Worm (Caenorhabditis elegans) whole organism, mixed stage, embryonic: Measurements from ENCODE around the gene nlp-57.

Experiments
- M03D4.4 ChIP-seq: sonication (generic microtip); optimal IDR thresholded peaks from 2 replicates; lab custom pipeline; 2017; ENCODE audit warnings: mild to moderate bottlenecking, missing genetic modification characterization, missing compliant biosample characterization
- bed-3 ChIP-seq: fragments of 200-800 bp; sonication (Bioruptor generic); optimal IDR thresholded peaks from 3 replicates; lab custom pipeline; 2018; ENCODE audit warnings: mild to moderate bottlenecking, missing genetic modification characterization, moderate library complexity, missing compliant biosample characterization
- blmp-1 ChIP-seq: fragments of 150-350 bp; optimal IDR thresholded peaks from 2 replicates; lab custom pipeline; 2014; ENCODE audit warnings: missing biosample characterization, missing genetic modification characterization
- ceh-39 ChIP-seq: fragments of 150-350 bp; optimal IDR thresholded peaks from 2 replicates; lab custom pipeline; 2014; ENCODE audit warnings: missing biosample characterization, missing genetic modification characterization
- ceh-43 ChIP-seq: fragments of 200-800 bp; sonication (Bioruptor generic); optimal IDR thresholded peaks from 2 replicates; lab custom pipeline; 2018; ENCODE audit warnings: mild to moderate bottlenecking, missing genetic modification characterization, moderate library complexity, missing compliant biosample characterization
- ceh-83 ChIP-seq: fragments of 200-800 bp; sonication (Bioruptor generic); optimal IDR thresholded peaks from 2 replicates; lab custom pipeline; 2018; ENCODE audit warnings: mild to moderate bottlenecking, missing genetic modification characterization, missing compliant biosample characterization
- cnd-1 ChIP-seq: fragments of 200-800 bp; sonication (Bioruptor generic); optimal IDR thresholded peaks from 2 replicates; lab custom pipeline; 2018; ENCODE audit warnings: mild to moderate bottlenecking, missing genetic modification characterization, missing compliant biosample characterization
- drap-1 ChIP-seq: fragments of 200-800 bp; sonication (Bioruptor generic); optimal IDR thresholded peaks from 3 replicates; lab custom pipeline; 2018; ENCODE audit warnings: mild to moderate bottlenecking, missing genetic modification characterization, missing compliant biosample characterization
- elt-1 ChIP-seq: sonication (generic microtip); optimal IDR thresholded peaks from 2 replicates; lab custom pipeline; 2017; ENCODE audit warnings: missing genetic modification characterization, mild to moderate bottlenecking, missing compliant biosample characterization, antibody characterized with exemption, moderate library complexity, borderline replicate concordance; ENCODE audit not compliant: insufficient read depth
- elt-3 ChIP-seq: fragments of 150-350 bp; optimal IDR thresholded peaks from 2 replicates; lab custom pipeline; 2014; ENCODE audit warnings: missing biosample characterization, missing genetic modification characterization
- flh-1 ChIP-seq: fragments of 200-800 bp; sonication (Bioruptor generic); optimal IDR thresholded peaks from 2 replicates; lab custom pipeline; 2018; ENCODE audit warnings: mild to moderate bottlenecking, missing genetic modification characterization, moderate library complexity, missing compliant biosample characterization
- ham-2 ChIP-seq: fragments of 200-800 bp; sonication (Bioruptor generic); optimal IDR thresholded peaks from 2 replicates; lab custom pipeline; 2018; ENCODE audit warnings: mild to moderate bottlenecking, missing genetic modification characterization, missing compliant biosample characterization
- hlh-1 ChIP-seq: fragments of 150-350 bp; optimal IDR thresholded peaks from 2 replicates; lab custom pipeline; 2014; ENCODE audit warnings: missing biosample characterization, missing genetic modification reagents, missing genetic modification characterization
- lin-13 ChIP-seq: fragments of 150-350 bp; optimal IDR thresholded peaks from 2 replicates; lab custom pipeline; 2014; ENCODE audit warnings: missing biosample characterization, missing genetic modification characterization
- lsy-2 ChIP-seq: fragments of 150-350 bp; optimal IDR thresholded peaks from 2 replicates; lab custom pipeline; 2014; ENCODE audit warnings: missing biosample characterization, missing genetic modification characterization
- mab-5 ChIP-seq: fragments of 150-350 bp; optimal IDR thresholded peaks from 2 replicates; lab custom pipeline; 2014; ENCODE audit warnings: missing biosample characterization, missing genetic modification characterization
- mep-1 ChIP-seq: fragments of 150-350 bp; optimal IDR thresholded peaks from 2 replicates; lab custom pipeline; 2017; ENCODE audit warnings: missing biosample characterization, missing genetic modification reagents, missing genetic modification characterization, inconsistent platforms
- nhr-12 ChIP-seq: fragments of 150-350 bp; optimal IDR thresholded peaks from 2 replicates; lab custom pipeline; 2014; ENCODE audit warnings: missing biosample characterization, missing genetic modification characterization
- nhr-2 ChIP-seq: fragments of 150-350 bp; optimal IDR thresholded peaks from 2 replicates; lab custom pipeline; 2014; ENCODE audit warnings: missing biosample characterization, missing genetic modification characterization
- nhr-28 ChIP-seq: fragments of 150-350 bp; optimal IDR thresholded peaks from 2 replicates; lab custom pipeline; 2014; ENCODE audit warnings: missing biosample characterization, missing genetic modification characterization
- nhr-76 ChIP-seq: sonication (generic microtip); optimal IDR thresholded peaks from 2 replicates; lab custom pipeline; 2017; ENCODE audit warnings: missing biosample characterization, missing genetic modification characterization
- pha-4 ChIP-seq: fragments of 150-350 bp; optimal IDR thresholded peaks from 2 replicates; lab custom pipeline; 2018; ENCODE audit warnings: missing biosample characterization, missing genetic modification reagents, missing genetic modification characterization
- sem-2 ChIP-seq: fragments of 200-800 bp; sonication (Bioruptor generic); optimal IDR thresholded peaks from 2 replicates; lab custom pipeline; 2018; ENCODE audit warnings: mild to moderate bottlenecking, missing genetic modification characterization, missing compliant biosample characterization
- snpc-4 ChIP-seq: fragments of 150-350 bp; optimal IDR thresholded peaks from 2 replicates; lab custom pipeline; 2014; ENCODE audit warnings: missing biosample characterization, missing genetic modification characterization
- sptf-1 ChIP-seq: sonication (generic microtip); optimal IDR thresholded peaks from 2 replicates; lab custom pipeline; 2017; ENCODE audit warnings: mild to moderate bottlenecking, missing genetic modification characterization, moderate library complexity, missing compliant biosample characterization
- unc-120 ChIP-seq: sonication (generic microtip); optimal IDR thresholded peaks from 2 replicates; lab custom pipeline; 2017; ENCODE audit warnings: missing genetic modification characterization, missing compliant biosample characterization; ENCODE audit not compliant: poor library complexity, severe bottlenecking
- unc-39 ChIP-seq: fragments of 150-350 bp; optimal IDR thresholded peaks from 2 replicates; lab custom pipeline; 2014; ENCODE audit warnings: missing biosample characterization, missing genetic modification characterization
- unc-62 ChIP-seq: fragments of 150-350 bp; optimal IDR thresholded peaks from 2 replicates; lab custom pipeline; 2014; ENCODE audit warnings: missing biosample characterization, missing genetic modification reagents, missing genetic modification characterization
- zip-8 ChIP-seq: fragments of 150-350 bp; optimal IDR thresholded peaks from 2 replicates; lab custom pipeline; 2014; ENCODE audit warnings: missing biosample characterization, missing genetic modification characterization
- ztf-11 ChIP-seq: fragments of 150-350 bp; optimal IDR thresholded peaks from 2 replicates; lab custom pipeline; 2014; ENCODE audit warnings: missing biosample characterization, missing genetic modification characterization

Gene nlp-57

ce11 chrX:11316750-11317149 is at the start of gene nlp-57:
nlp-57 (plus strand) TSS chrX:11317050.
- TF ChIP-seq mep-1 (no peak), drap-1 (GFP tag; lab: Kevin White, UChicago) (no peak)

ce11 chrX:11268970-11269369 is 47.9 kb upstream of the nlp-57 start, which contains the start of gene C03A3.3:
C03A3.3 (minus strand) TSS chrX:11269070.
- TF ChIP-seq nhr-28 (tag; lab: Kevin White, UChicago) (no peak), nhr-76 (no peak), sem-2 (no peak), cnd-1 (tag; lab: Kevin White, UChicago) (no peak), nhr-12 (tag; lab: Kevin White, UChicago) (no peak), pha-4 (tag; lab: Kevin White, UChicago) (no peak), ceh-83 (GFP tag; lab: Kevin White, UChicago) (no peak), lin-13 (tag; lab: Kevin White, UChicago) (no peak), blmp-1 (tag; lab: Kevin White, UChicago) (no peak), nhr-2 (tag; lab: Kevin White, UChicago) (no peak), ham-2 (no peak), snpc-4 (tag; lab: Kevin White, UChicago) (no peak), flh-1 (no peak), drap-1 (GFP tag; lab: Kevin White, UChicago) (no peak), mep-1 (no peak), unc-62 (GFP tag; lab: Kevin White, UChicago) (no peak), zip-8 (tag; lab: Kevin White, UChicago) (no peak), unc-120 (no peak), M03D4.4 (tag; lab: Kevin White, UChicago) (no peak)

- TF ChIP-seq elt-3 (tag; lab: Kevin White, UChicago) (no peak), bed-3 (no peak)
Measured at ce11 chrX:11270882-11271281, 46.0 kb upstream of the nlp-57 start, which contains the start of gene ifa-1. ifa-1 (plus strand) TSS chrX:11271182.

- TF ChIP-seq snpc-4 (tag; lab: Kevin White, UChicago), result no peak
- TF ChIP-seq bed-3, result no peak
- TF ChIP-seq nhr-28 (tag; lab: Kevin White, UChicago), result no peak
- TF ChIP-seq ztf-11 (tag; lab: Kevin White, UChicago), result no peak
- no peak for TF ChIP-seq ceh-83 (GFP tag; lab: Kevin White, UChicago)
- no peak for TF ChIP-seq zip-8 (tag; lab: Kevin White, UChicago)
- TF ChIP-seq unc-62 (GFP tag; lab: Kevin White, UChicago), result no peak
- no peak for TF ChIP-seq lsy-2 (tag; lab: Kevin White, UChicago)
- no peak for TF ChIP-seq mab-5 (tag; lab: Kevin White, UChicago)
Measured at ce11 chrX:11279276-11279675, 37.6 kb upstream of the nlp-57 start, which contains the start of gene F38B2.2. F38B2.2 (minus strand) TSS chrX:11279376.

ce11 chrX:11281148-11281547 is 35.7 kb upstream of the nlp-57 start, which contains the start of gene F38B2.6:
F38B2.6 (minus strand) TSS chrX:11281248.
- TF ChIP-seq unc-39, result no peak
- no peak for TF ChIP-seq cnd-1 (tag; lab: Kevin White, UChicago)
- no peak for TF ChIP-seq M03D4.4 (tag; lab: Kevin White, UChicago)
- no peak for TF ChIP-seq unc-120
- TF ChIP-seq mep-1, result no peak
- TF ChIP-seq nhr-12 (tag; lab: Kevin White, UChicago), result no peak
- no peak for TF ChIP-seq snpc-4 (tag; lab: Kevin White, UChicago)
- no peak for TF ChIP-seq ceh-43 (GFP tag; lab: Kevin White, UChicago)
- no peak for TF ChIP-seq elt-1 (tag; lab: Kevin White, UChicago)
- TF ChIP-seq lin-13 (tag; lab: Kevin White, UChicago), result no peak
- no peak for TF ChIP-seq unc-62 (GFP tag; lab: Kevin White, UChicago)

ce11 chrX:11286246-11286645 is 30.6 kb upstream of the nlp-57 start, which contains the start of gene F38B2.3:
F38B2.3 (minus strand) TSS chrX:11286346.
- TF ChIP-seq pha-4 (tag; lab: Kevin White, UChicago), result no peak
- no peak for TF ChIP-seq nhr-76
- TF ChIP-seq M03D4.4 (tag; lab: Kevin White, UChicago), result no peak
- TF ChIP-seq nhr-12 (tag; lab: Kevin White, UChicago), result no peak
- TF ChIP-seq ceh-39, result no peak
- no peak for TF ChIP-seq flh-1
- no peak for TF ChIP-seq unc-39
- no peak for TF ChIP-seq nhr-28 (tag; lab: Kevin White, UChicago)
- no peak for TF ChIP-seq unc-120
- no peak for TF ChIP-seq bed-3
- no peak for TF ChIP-seq hlh-1 (tag; lab: Kevin White, UChicago)
- TF ChIP-seq mab-5 (tag; lab: Kevin White, UChicago), result no peak
- no peak for TF ChIP-seq ceh-83 (GFP tag; lab: Kevin White, UChicago)
- no peak for TF ChIP-seq ceh-43 (GFP tag; lab: Kevin White, UChicago)
- TF ChIP-seq sem-2, result no peak
- no peak for TF ChIP-seq ham-2
- no peak for TF ChIP-seq sptf-1 (tag; lab: Kevin White, UChicago)
- TF ChIP-seq elt-1 (tag; lab: Kevin White, UChicago), result no peak
- TF ChIP-seq zip-8 (tag; lab: Kevin White, UChicago), result no peak
- TF ChIP-seq cnd-1 (tag; lab: Kevin White, UChicago), result no peak
